Fruit fly (Drosophila melanogaster) whole organism, wandering third instar larva: ENCODE measurements around the gene Nufip.

Source experiments
- CrebA ChIP-seq: fragments of 200-800 bp; sonication (Bioruptor generic); optimal IDR thresholded peaks from 2 replicates; lab custom pipeline; 2016; ENCODE audit warnings: missing biosample characterization, mild to moderate bottlenecking, missing genetic modification characterization, borderline replicate concordance
- Dfd ChIP-seq: fragments of >200 bp; optimal IDR thresholded peaks from 2 replicates; lab custom pipeline; 2017; ENCODE audit warnings: missing biosample characterization, missing genetic modification characterization
- Dif ChIP-seq: fragments of 200-275, 200-300 bp; sonication (Bioruptor generic); optimal IDR thresholded peaks from 2 replicates; lab custom pipeline; 2018; ENCODE audit warnings: missing biosample characterization, missing genetic modification characterization; ENCODE audit not compliant: partially characterized antibody
- GATAd ChIP-seq: sonication (Bioruptor generic); optimal IDR thresholded peaks from 2 replicates; lab custom pipeline; 2016; ENCODE audit warnings: missing biosample characterization, missing genetic modification characterization
- HLH106 ChIP-seq: fragments of 200-800 bp; optimal IDR thresholded peaks from 3 replicates; lab custom pipeline; 2019; ENCODE audit warnings: missing biosample characterization, mild to moderate bottlenecking, missing genetic modification characterization, moderate library complexity
- Hnf4 ChIP-seq: fragments of 200-800 bp; sonication (Bioruptor generic); optimal IDR thresholded peaks from 2 replicates; lab custom pipeline; 2016; ENCODE audit warnings: missing biosample characterization, mild to moderate bottlenecking, missing genetic modification characterization
- Hr78 ChIP-seq: fragments of >200 bp; optimal IDR thresholded peaks from 2 replicates; lab custom pipeline; 2017; ENCODE audit warnings: missing biosample characterization, missing genetic modification characterization
- Hr83 ChIP-seq: fragments of 200-300 bp; sonication (Bioruptor generic); optimal IDR thresholded peaks from 2 replicates; lab custom pipeline; 2016; ENCODE audit warnings: missing biosample characterization, mild to moderate bottlenecking, missing genetic modification characterization, moderate library complexity; ENCODE audit not compliant: poor library complexity, severe bottlenecking
- Jra ChIP-seq: sonication (Bioruptor generic); optimal IDR thresholded peaks from 2 replicates; lab custom pipeline; 2016; ENCODE audit warnings: missing biosample characterization, missing genetic modification characterization
- Mio ChIP-seq: sonication (Bioruptor generic); optimal IDR thresholded peaks from 2 replicates; lab custom pipeline; 2016; ENCODE audit warnings: missing biosample characterization, missing genetic modification characterization
- N ChIP-seq: fragments of >200 bp; optimal IDR thresholded peaks from 2 replicates; lab custom pipeline; 2018; ENCODE audit warnings: missing biosample characterization, missing external identifiers, missing genetic modification characterization
- Rel ChIP-seq, 2 experiments: fragments of 200-800 bp; sonication (Bioruptor generic) in 1 of 2; optimal IDR thresholded peaks; 2 replicates in 1 of 2; 3 replicates in 1 of 2; lab custom pipeline; 2016 to 2019; ENCODE audit warnings: mild to moderate bottlenecking in 2 of 2, missing biosample characterization in 2 of 2, missing genetic modification characterization in 2 of 2, moderate library complexity in 1 of 2
- Sp1 ChIP-seq: fragments of 200-800 bp; sonication (Bioruptor generic); optimal IDR thresholded peaks from 3 replicates; lab custom pipeline; 2019; ENCODE audit warnings: missing biosample characterization, mild to moderate bottlenecking, missing genetic modification characterization, moderate library complexity
- Vsx2 ChIP-seq: fragments of 200-300, 225-300 bp; sonication (Bioruptor generic); optimal IDR thresholded peaks from 2 replicates; lab custom pipeline; 2018; ENCODE audit warnings: missing biosample characterization, missing genetic modification characterization; ENCODE audit not compliant: partially characterized antibody
- br ChIP-seq: fragments of 200-800 bp; sonication (Bioruptor generic); optimal IDR thresholded peaks from 2 replicates; lab custom pipeline; 2016; ENCODE audit warnings: missing biosample characterization, missing genetic modification characterization
- brk ChIP-seq: fragments of 200-800 bp; sonication (Bioruptor generic); optimal IDR thresholded peaks from 2 replicates; lab custom pipeline; 2016; ENCODE audit warnings: missing biosample characterization, mild to moderate bottlenecking, missing genetic modification characterization
- dl ChIP-seq, 2 experiments: fragments of 175-275, 200-275 bp in 1 of 2; fragments of 200-275 bp in 1 of 2; sonication (Bioruptor generic); optimal IDR thresholded peaks; lab custom pipeline; 2018; ENCODE audit warnings: mild to moderate bottlenecking in 2 of 2, missing biosample characterization in 2 of 2, missing genetic modification characterization in 2 of 2, moderate library complexity in 2 of 2; ENCODE audit not compliant: partially characterized antibody in 2 of 2, insufficient read depth in 1 of 2
- dmrt93B ChIP-seq: fragments of 200-800 bp; sonication (Bioruptor generic); optimal IDR thresholded peaks from 2 replicates; lab custom pipeline; 2018; ENCODE audit warnings: missing biosample characterization, mild to moderate bottlenecking, missing genetic modification characterization
- dsf ChIP-seq: sonication (Bioruptor generic); optimal IDR thresholded peaks from 2 replicates; lab custom pipeline; 2016; ENCODE audit warnings: missing biosample characterization, missing genetic modification characterization, borderline replicate concordance
- ey ChIP-seq: fragments of 200-800 bp; sonication (Bioruptor generic); optimal IDR thresholded peaks from 2 replicates; lab custom pipeline; 2016; ENCODE audit warnings: missing biosample characterization, missing genetic modification characterization
- foxo ChIP-seq, 2 experiments: fragments of 200-800 bp; sonication (Bioruptor generic); optimal IDR thresholded peaks; 2 replicates in 1 of 2; 3 replicates in 1 of 2; lab custom pipeline; 2016 to 2017; ENCODE audit warnings: missing biosample characterization in 2 of 2, missing genetic modification characterization in 2 of 2
- fru ChIP-seq: fragments of 200-800 bp; sonication (Bioruptor generic); optimal IDR thresholded peaks from 3 replicates; lab custom pipeline; 2016; ENCODE audit warnings: missing biosample characterization, mild to moderate bottlenecking, missing genetic modification characterization
- h ChIP-seq: fragments of 200-800 bp; sonication (Bioruptor generic); optimal IDR thresholded peaks from 3 replicates; lab custom pipeline; 2016; ENCODE audit warnings: missing biosample characterization, mild to moderate bottlenecking, missing genetic modification characterization
- lola ChIP-seq: fragments of >200 bp; optimal IDR thresholded peaks from 2 replicates; lab custom pipeline; 2017; ENCODE audit warnings: missing biosample characterization, missing genetic modification characterization
- pan ChIP-seq: fragments of >200 bp; optimal IDR thresholded peaks from 2 replicates; lab custom pipeline; 2017
- rgr ChIP-seq: fragments of 200-800 bp; sonication (Bioruptor generic); optimal IDR thresholded peaks from 3 replicates; lab custom pipeline; 2016; ENCODE audit warnings: missing biosample characterization, mild to moderate bottlenecking, missing genetic modification characterization
- sage ChIP-seq: fragments of 200-800 bp; sonication (Bioruptor generic); optimal IDR thresholded peaks from 2 replicates; lab custom pipeline; 2016; ENCODE audit warnings: missing biosample characterization, mild to moderate bottlenecking, missing genetic modification characterization
- sv ChIP-seq: fragments of 200-800 bp; sonication (Bioruptor generic); optimal IDR thresholded peaks from 3 replicates; lab custom pipeline; 2016; ENCODE audit warnings: missing biosample characterization, missing genetic modification characterization
- usp ChIP-seq: fragments of >200 bp; optimal IDR thresholded peaks from 2 replicates; lab custom pipeline; 2017; ENCODE audit warnings: missing biosample characterization, missing genetic modification characterization
- woc ChIP-seq: sonication (Bioruptor generic); optimal IDR thresholded peaks from 2 replicates; lab custom pipeline; 2016; ENCODE audit warnings: missing biosample characterization, mild to moderate bottlenecking, missing genetic modification characterization

Gene Nufip

dm6 chr3L:18784562-18784961 lies 36.4 kb upstream of the Nufip start:
- TF ChIP-seq rgr (GFP tag; lab: Kevin White, UChicago) (no peak), Hnf4 (GFP tag; lab: Kevin White, UChicago) (no peak), dsf (GFP tag; lab: Kevin White, UChicago) (no peak), usp (GFP tag; lab: Kevin White, UChicago) (no peak), dl (GFP tag; optimal IDR thresholded peaks at IDR 0.05; lab: Kevin White, UChicago; ENCODE audit: insufficient read depth in 1 of 2, partially characterized antibody in 2 of 2) (no peak), sage (GFP tag; lab: Kevin White, UChicago) (no peak), CrebA (GFP tag; lab: Kevin White, UChicago) (no peak), dmrt93B (GFP tag; lab: Kevin White, UChicago) (no peak), HLH106 (no peak), GATAd (GFP tag; lab: Kevin White, UChicago) (no peak), br (GFP tag; lab: Kevin White, UChicago) (no peak), ey (GFP tag; lab: Kevin White, UChicago) (no peak), Mio (GFP tag; lab: Kevin White, UChicago) (no peak), Rel (GFP tag; optimal IDR thresholded peaks at IDR 0.05; lab: Kevin White, UChicago) (no peak), Rel (tag; optimal IDR thresholded peaks at IDR 0.05; lab: Kevin White, UChicago) (no peak), lola (GFP tag; lab: Kevin White, UChicago) (no peak)

DNA sequence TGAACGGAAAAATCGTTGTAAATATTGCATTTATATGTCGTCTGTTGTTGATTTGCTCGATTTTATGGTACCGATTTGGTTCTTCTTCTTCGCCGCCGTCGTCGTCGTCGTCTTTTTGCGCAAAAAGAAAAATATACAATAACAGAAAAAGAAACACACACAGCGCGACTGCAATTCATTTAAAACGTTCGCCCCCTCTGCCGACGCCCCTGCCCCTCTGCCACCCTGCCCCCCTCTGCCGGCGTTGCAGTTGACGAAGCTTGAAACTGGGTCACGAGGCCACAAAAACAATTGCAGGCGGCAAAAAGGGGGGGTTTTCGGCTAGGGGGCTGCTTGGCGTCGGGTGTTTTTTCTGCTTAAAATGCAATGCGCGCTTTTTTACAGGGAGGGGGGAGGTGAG lies 35.4 kb upstream of the Nufip start:
- TF ChIP-seq sage (GFP tag; lab: Kevin White, UChicago) (no peak), dmrt93B (GFP tag; lab: Kevin White, UChicago) (no peak), woc (GFP tag; lab: Kevin White, UChicago) (no peak), usp (GFP tag; lab: Kevin White, UChicago) (no peak), Sp1 (no peak), Hr78 (no peak), Dfd (GFP tag; lab: Kevin White, UChicago) (no peak), fru (GFP tag; lab: Kevin White, UChicago) (no peak), sv (no peak)

DNA sequence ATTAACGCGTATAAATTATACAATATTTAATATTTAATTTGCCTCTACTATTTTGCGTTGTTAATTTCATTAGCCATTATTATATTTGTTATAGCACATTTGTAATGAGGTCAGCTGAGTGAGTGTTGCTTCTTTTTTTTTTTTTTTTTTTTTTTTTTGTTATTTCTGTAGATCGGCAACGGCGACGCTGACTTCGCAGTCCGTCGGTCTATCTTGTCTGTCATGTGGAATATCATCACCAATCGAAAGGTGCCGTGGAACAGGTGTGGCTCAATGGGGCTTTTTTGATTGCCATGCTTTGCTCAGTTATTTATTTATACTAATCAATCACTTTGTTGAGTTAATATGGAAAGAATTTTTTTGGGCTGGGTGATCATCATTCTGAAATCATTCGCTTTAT lies 34.5 kb upstream of the Nufip start:
- TF ChIP-seq Dif (GFP tag; lab: Kevin White, UChicago) (no peak), Hnf4 (GFP tag; lab: Kevin White, UChicago) (no peak)

dm6 chr3L:18781653-18782629 lies 33.8 kb upstream of the Nufip start:
- no peak for TF ChIP-seq lola (GFP tag; lab: Kevin White, UChicago)
- TF ChIP-seq h (GFP tag; lab: Kevin White, UChicago) = no peak
- no peak for TF ChIP-seq pan
- TF ChIP-seq Jra (GFP tag; lab: Kevin White, UChicago) = no peak
- no peak for TF ChIP-seq usp (GFP tag; lab: Kevin White, UChicago)
- TF ChIP-seq sage (GFP tag; lab: Kevin White, UChicago) = no peak
- no peak for TF ChIP-seq Rel (GFP tag; optimal IDR thresholded peaks at IDR 0.05; lab: Kevin White, UChicago)
- TF ChIP-seq Rel (tag; optimal IDR thresholded peaks at IDR 0.05; lab: Kevin White, UChicago) = no peak
- no peak for TF ChIP-seq Vsx2 (GFP tag; lab: Kevin White, UChicago)

DNA sequence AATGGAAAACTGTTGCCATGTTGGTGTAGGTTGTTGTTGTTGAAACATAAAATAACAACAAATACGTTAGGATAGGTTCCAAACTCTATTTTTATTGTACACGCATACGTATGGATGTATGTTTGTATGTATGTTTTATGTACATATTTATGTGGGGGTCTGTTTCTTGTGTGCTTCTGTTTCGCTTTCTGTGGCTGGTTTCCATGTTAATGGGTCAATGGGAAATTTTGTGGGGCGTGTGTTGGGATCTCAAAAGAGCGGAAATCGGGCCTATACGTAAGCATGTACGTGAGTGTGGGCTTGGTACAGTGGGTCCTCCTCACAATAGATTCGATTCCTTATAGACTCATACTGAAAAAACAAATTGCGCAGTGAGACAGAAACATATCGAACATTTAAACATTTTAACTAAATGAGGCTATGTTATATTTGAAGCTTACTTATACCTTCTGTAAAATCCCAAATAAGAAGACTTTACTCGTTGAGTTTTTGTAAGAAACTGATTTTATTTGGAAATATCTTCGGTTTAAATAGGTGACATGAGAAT lies 23.9 kb upstream of the Nufip start:
- TF ChIP-seq ey (GFP tag; lab: Kevin White, UChicago) = no peak
- TF ChIP-seq brk (GFP tag; lab: Kevin White, UChicago) = no peak
- TF ChIP-seq pan = no peak
- TF ChIP-seq N = no peak
- no peak for TF ChIP-seq Hr78
- TF ChIP-seq Hr83 = no peak
- no peak for TF ChIP-seq foxo (GFP tag; optimal IDR thresholded peaks at IDR 0.05; lab: Kevin White, UChicago)
- TF ChIP-seq br (GFP tag; lab: Kevin White, UChicago) = no peak
- TF ChIP-seq HLH106 = no peak
- no peak for TF ChIP-seq Hnf4 (GFP tag; lab: Kevin White, UChicago)
